Fruit fly (Drosophila melanogaster) whole organism, embryonic: ENCODE measurements around the gene CG31459.

Source experiments
- Atf3 ChIP-seq: fragments of 200-800 bp; sonication (Bioruptor generic); optimal IDR thresholded peaks from 3 replicates; lab custom pipeline; 2016; ENCODE audit warnings: missing biosample characterization, missing genetic modification characterization
- Bdp1 ChIP-seq: fragments of 200-800 bp; sonication (Bioruptor generic); optimal IDR thresholded peaks from 3 replicates; lab custom pipeline; 2016; ENCODE audit warnings: missing biosample characterization, missing genetic modification characterization
- CG10321 ChIP-seq: fragments of 200-800 bp; sonication (Bioruptor generic); IDR thresholded peaks from 2 replicates; pipeline ENCODE4 v1.3.6; 2022; ENCODE audit warnings: missing biosample characterization, missing genetic modification characterization
- CG10431 ChIP-seq: fragments of 200-800 bp; sonication (Bioruptor generic); optimal IDR thresholded peaks from 3 replicates; lab custom pipeline; 2018; ENCODE audit warnings: missing biosample characterization, mild to moderate bottlenecking, missing genetic modification characterization
- CG11560 ChIP-seq: fragments of 200-800 bp; sonication (Bioruptor generic); IDR thresholded peaks from 3 replicates; pipeline ENCODE4 v1.3.6; 2022; ENCODE audit warnings: missing biosample characterization, missing genetic modification characterization
- CG12071 ChIP-seq: fragments of 200-800 bp; sonication (Bioruptor generic); optimal IDR thresholded peaks from 3 replicates; lab custom pipeline; 2018; ENCODE audit warnings: missing biosample characterization, mild to moderate bottlenecking, missing genetic modification characterization
- CG13424 ChIP-seq: fragments of 200-800 bp; sonication (Bioruptor generic); optimal IDR thresholded peaks from 2 replicates; lab custom pipeline; 2019; ENCODE audit warnings: missing biosample characterization, mild to moderate bottlenecking, missing genetic modification characterization, moderate library complexity
- CG13775 ChIP-seq: fragments of 200-800 bp; sonication (Bioruptor generic); optimal IDR thresholded peaks from 3 replicates; lab custom pipeline; 2017; ENCODE audit warnings: missing biosample characterization, mild to moderate bottlenecking, missing genetic modification characterization
- CG15269 ChIP-seq: fragments of 200-800 bp; sonication (Bioruptor generic); optimal IDR thresholded peaks from 2 replicates; lab custom pipeline; 2018; ENCODE audit warnings: missing biosample characterization, mild to moderate bottlenecking, missing genetic modification characterization, moderate library complexity
- CG17328 ChIP-seq: fragments of 200-800 bp; sonication (Bioruptor generic); IDR thresholded peaks from 2 replicates; pipeline ENCODE4 v1.3.6; 2022; ENCODE audit warnings: missing biosample characterization, missing genetic modification characterization
- CG17568 ChIP-seq: fragments of 200-800 bp; sonication (Bioruptor generic); optimal IDR thresholded peaks from 2 replicates; lab custom pipeline; 2018; ENCODE audit warnings: missing biosample characterization, mild to moderate bottlenecking, missing genetic modification characterization, moderate library complexity
- CG1832 ChIP-seq: fragments of 200-800 bp; sonication (Bioruptor generic); optimal IDR thresholded peaks from 2 replicates; lab custom pipeline; 2017; ENCODE audit warnings: missing biosample characterization, mild to moderate bottlenecking, missing genetic modification characterization, inconsistent platforms
- CG2129 ChIP-seq: fragments of 200-800 bp; sonication (Bioruptor generic); IDR thresholded peaks from 2 replicates; pipeline ENCODE4 v1.3.6; 2022; ENCODE audit warnings: missing biosample characterization, missing genetic modification characterization; ENCODE audit not compliant: partially characterized antibody
- CG2875 ChIP-seq: fragments of 200-800 bp; sonication (Bioruptor generic); optimal IDR thresholded peaks from 2 replicates; lab custom pipeline; 2017; ENCODE audit warnings: missing biosample characterization, mild to moderate bottlenecking, missing genetic modification characterization, missing genetic modification reagents
- CG30020 ChIP-seq: fragments of 200-800 bp; optimal IDR thresholded peaks from 2 replicates; lab custom pipeline; 2019; ENCODE audit warnings: missing biosample characterization, mild to moderate bottlenecking, missing genetic modification characterization, moderate library complexity
- CG30431 ChIP-seq: fragments of 200-800 bp; sonication (Bioruptor generic); optimal IDR thresholded peaks from 2 replicates; lab custom pipeline; 2017; ENCODE audit warnings: missing biosample characterization, missing genetic modification characterization
- CG6254 ChIP-seq: fragments of 200-800 bp; sonication (Bioruptor generic); optimal IDR thresholded peaks from 3 replicates; lab custom pipeline; 2017; ENCODE audit warnings: mild to moderate bottlenecking, missing biosample characterization, missing genetic modification reagents, missing genetic modification characterization
- CG6791 ChIP-seq: fragments of 200-800 bp; sonication (Bioruptor generic); IDR thresholded peaks from 3 replicates; pipeline ENCODE4 v1.3.6; 2022; ENCODE audit warnings: missing biosample characterization, missing genetic modification characterization; ENCODE audit not compliant: partially characterized antibody
- CG6813 ChIP-seq: fragments of 200-800 bp; sonication (Bioruptor generic); optimal IDR thresholded peaks from 2 replicates; lab custom pipeline; 2017; ENCODE audit warnings: missing biosample characterization, missing genetic modification characterization, mild to moderate bottlenecking, moderate library complexity, missing genetic modification reagents
- Ets97D ChIP-seq: fragments of 200-800 bp; sonication (Bioruptor generic); optimal IDR thresholded peaks from 3 replicates; lab custom pipeline; 2016; ENCODE audit warnings: missing biosample characterization, missing genetic modification characterization
- H2.0 ChIP-seq: fragments of 200-800 bp; sonication (Bioruptor generic); IDR thresholded peaks from 2 replicates; pipeline ENCODE4 v1.3.6; 2022; ENCODE audit warnings: missing biosample characterization, missing genetic modification characterization
- HHEX ChIP-seq: fragments of 200-800 bp; sonication (Bioruptor generic); optimal IDR thresholded peaks from 3 replicates; lab custom pipeline; 2017; ENCODE audit warnings: missing biosample characterization, mild to moderate bottlenecking, missing genetic modification characterization, missing genetic modification reagents
- HmgD ChIP-seq: fragments of 200-800 bp; sonication (Bioruptor generic); optimal IDR thresholded peaks from 3 replicates; lab custom pipeline; 2016; ENCODE audit warnings: missing biosample characterization, missing genetic modification characterization
- Lhr ChIP-seq: fragments of 200-800 bp; sonication (Bioruptor generic); optimal IDR thresholded peaks from 3 replicates; lab custom pipeline; 2017; ENCODE audit warnings: mild to moderate bottlenecking, missing biosample characterization, missing genetic modification reagents, missing genetic modification characterization
- NFAT ChIP-seq: fragments of 200-800 bp; sonication (Bioruptor generic); IDR thresholded peaks from 2 replicates; pipeline ENCODE4 v1.3.6; 2022; ENCODE audit warnings: missing biosample characterization, missing genetic modification characterization
- Nf-YA ChIP-seq: fragments of 200-800 bp; sonication (Bioruptor generic); IDR thresholded peaks from 2 replicates; pipeline ENCODE4 v1.3.6; 2022; ENCODE audit warnings: missing biosample characterization, missing genetic modification characterization
- Sox102F ChIP-seq: fragments of 200-800 bp; sonication (Bioruptor generic); optimal IDR thresholded peaks from 2 replicates; lab custom pipeline; 2018; ENCODE audit warnings: missing biosample characterization, mild to moderate bottlenecking, missing genetic modification characterization, moderate library complexity
- Spps ChIP-seq: fragments of 200-800 bp; sonication (Bioruptor generic); optimal IDR thresholded peaks from 2 replicates; lab custom pipeline; 2018; ENCODE audit warnings: missing biosample characterization, mild to moderate bottlenecking, missing genetic modification characterization
- abd-A ChIP-seq: fragments of 200-800 bp; sonication (Bioruptor generic); optimal IDR thresholded peaks from 3 replicates; lab custom pipeline; 2019; ENCODE audit warnings: missing biosample characterization, mild to moderate bottlenecking, missing genetic modification characterization, moderate library complexity
- ap ChIP-seq: fragments of 200-800 bp; sonication (Bioruptor generic); IDR thresholded peaks from 2 replicates; pipeline ENCODE4 v1.3.6; 2022; ENCODE audit warnings: missing biosample characterization, missing genetic modification characterization
- da ChIP-seq: fragments of 200-800 bp; sonication (Bioruptor generic); optimal IDR thresholded peaks from 2 replicates; lab custom pipeline; 2016; ENCODE audit warnings: missing biosample characterization, missing genetic modification characterization
- ewg ChIP-seq: fragments of 200-800 bp; sonication (Bioruptor generic); optimal IDR thresholded peaks from 3 replicates; lab custom pipeline; 2017; ENCODE audit warnings: mild to moderate bottlenecking, missing biosample characterization, missing genetic modification reagents, missing genetic modification characterization
- hb ChIP-seq: fragments of 200-800 bp; sonication (Bioruptor generic); IDR thresholded peaks from 3 replicates; pipeline ENCODE4 v1.3.6; 2022; ENCODE audit warnings: missing biosample characterization, missing genetic modification characterization; ENCODE audit not compliant: partially characterized antibody
- hbn ChIP-seq: fragments of 200-800 bp; sonication (Bioruptor generic); IDR thresholded peaks from 2 replicates; pipeline ENCODE4 v1.3.6; 2022; ENCODE audit warnings: missing biosample characterization, missing genetic modification characterization; ENCODE audit not compliant: partially characterized antibody
- knrl ChIP-seq: fragments of 200-800 bp; sonication (Bioruptor generic); IDR thresholded peaks from 3 replicates; pipeline ENCODE4 v1.3.6; 2022; ENCODE audit warnings: missing biosample characterization, missing genetic modification characterization; ENCODE audit not compliant: partially characterized antibody
- lov ChIP-seq, 2 experiments: fragments of 200-800 bp in 1 of 2; fragments of >200 bp in 1 of 2; sonication (Bioruptor generic) in 1 of 2; IDR thresholded peaks in 1 of 2; optimal IDR thresholded peaks in 1 of 2; 2 replicates in 1 of 2; 3 replicates in 1 of 2; pipeline versions ENCODE4 v1.3.6 to Lab custom; 2017 to 2022; ENCODE audit warnings: missing biosample characterization in 1 of 2, missing genetic modification characterization in 1 of 2
- oc ChIP-seq: fragments of 200-800 bp; sonication (Bioruptor generic); optimal IDR thresholded peaks from 2 replicates; lab custom pipeline; 2018; ENCODE audit warnings: missing biosample characterization, mild to moderate bottlenecking, missing genetic modification characterization, moderate library complexity
- phol ChIP-seq: fragments of 200-800 bp; sonication (Bioruptor generic); optimal IDR thresholded peaks from 3 replicates; lab custom pipeline; 2018; ENCODE audit warnings: missing biosample characterization, mild to moderate bottlenecking, missing genetic modification characterization, moderate library complexity
- pzg ChIP-seq: fragments of 200-800 bp; sonication (Bioruptor generic); optimal IDR thresholded peaks from 3 replicates; lab custom pipeline; 2018; ENCODE audit warnings: missing biosample characterization, mild to moderate bottlenecking, missing genetic modification characterization, moderate library complexity
- repo ChIP-seq: fragments of 200-800 bp; sonication (Bioruptor generic); optimal IDR thresholded peaks from 2 replicates; lab custom pipeline; 2016; ENCODE audit warnings: missing biosample characterization, missing genetic modification characterization
- run ChIP-seq: fragments of 200-800 bp; sonication (Bioruptor generic); optimal IDR thresholded peaks from 3 replicates; lab custom pipeline; 2018; ENCODE audit warnings: missing biosample characterization, mild to moderate bottlenecking, missing genetic modification characterization
- sd ChIP-seq: fragments of 200-800 bp; sonication (Bioruptor generic); optimal IDR thresholded peaks from 3 replicates; lab custom pipeline; 2018; ENCODE audit warnings: missing biosample characterization, mild to moderate bottlenecking, missing genetic modification characterization, moderate library complexity
- sens ChIP-seq: fragments of 200-800 bp; sonication (Bioruptor generic); peaks from one replicate; lab custom pipeline; 2016; ENCODE audit warnings: missing biosample characterization, missing genetic modification characterization
- slbo ChIP-seq: fragments of 200-800 bp; sonication (Bioruptor generic); IDR thresholded peaks from 2 replicates; pipeline ENCODE4 v1.3.6; 2022; ENCODE audit warnings: missing biosample characterization, missing genetic modification characterization
- so ChIP-seq: fragments of 200-800 bp; sonication (Bioruptor generic); IDR thresholded peaks from 3 replicates; pipeline ENCODE4 v1.3.6; 2022; ENCODE audit warnings: missing biosample characterization, missing genetic modification characterization
- tap ChIP-seq: fragments of 200-800 bp; optimal IDR thresholded peaks from 3 replicates; lab custom pipeline; 2019; ENCODE audit warnings: missing biosample characterization, mild to moderate bottlenecking, missing genetic modification characterization, moderate library complexity
- tna ChIP-seq: fragments of 200-800 bp; sonication (Bioruptor generic); IDR thresholded peaks from 2 replicates; pipeline ENCODE4 v1.3.6; 2022; ENCODE audit warnings: missing biosample characterization, missing genetic modification characterization; ENCODE audit not compliant: partially characterized antibody
- yki ChIP-seq: fragments of >200 bp; optimal IDR thresholded peaks from 3 replicates; lab custom pipeline; 2018
- z ChIP-seq: fragments of 200-800 bp; sonication (Bioruptor generic); IDR thresholded peaks from 3 replicates; pipeline ENCODE4 v1.3.6; 2022; ENCODE audit warnings: missing biosample characterization, missing genetic modification characterization
- zen ChIP-seq: fragments of 200-800 bp; sonication (Bioruptor generic); optimal IDR thresholded peaks from 3 replicates; lab custom pipeline; 2018; ENCODE audit warnings: missing biosample characterization, mild to moderate bottlenecking, missing genetic modification characterization, moderate library complexity

The CG31459 gene

dm6 chr3R:19802508-19802907 lies 38.1 kb upstream of the CG31459 start (continued):
- TF ChIP-seq CG2129 (GFP tag; lab: Robert Waterston, UW) (0 out of 2 replicates have a peak, but pooled peaks have one; percentile 19), hb (GFP tag; lab: Robert Waterston, UW) (peak; percentile 74), tna (peak; percentile 83), Ets97D (GFP tag; lab: Kevin White, UChicago) (no peak), HHEX (GFP tag; lab: Kevin White, UChicago) (no peak), CG6791 (GFP tag; lab: Robert Waterston, UW) (peak; percentile 90), CG30020 (tag; lab: Kevin White, UChicago) (no peak), CG11560 (no peak), zen (tag; lab: Kevin White, UChicago) (no peak), Spps (tag; lab: Kevin White, UChicago) (no peak), H2.0 (no peak), CG2875 (no peak), ap (GFP tag; lab: Robert Waterston, UW) (no peak), CG17328 (GFP tag; lab: Robert Waterston, UW) (peak; percentile 44; the same call in 1 of the 2 replicates), Atf3 (GFP tag; lab: Kevin White, UChicago) (no peak), sens (GFP tag; lab: Kevin White, UChicago) (peak; percentile 73), CG1832 (GFP tag; lab: Kevin White, UChicago) (peak; percentile 13), CG6254 (GFP tag; lab: Kevin White, UChicago) (no peak), CG12071 (GFP tag; lab: Kevin White, UChicago) (no peak), abd-A (tag; lab: Kevin White, UChicago) (no peak), da (GFP tag; lab: Kevin White, UChicago) (no peak), knrl (GFP tag; lab: Robert Waterston, UW) (peak; percentile 62; the same call in 2 of the 3 replicates), CG10431 (GFP tag; lab: Kevin White, UChicago) (no peak), phol (no peak), Nf-YA (GFP tag; lab: Robert Waterston, UW) (no peak), yki (lab: Kevin White, UChicago) (no peak), slbo (GFP tag; lab: Robert Waterston, UW) (no peak), NFAT (GFP tag; lab: Robert Waterston, UW) (no peak), so (peak; percentile 57; the same call in 1 of the 3 replicates), CG10321 (0 out of 2 replicates have a peak, but pooled peaks have one; percentile 20), hbn (GFP tag; lab: Robert Waterston, UW) (0 out of 2 replicates have a peak, but pooled peaks have one; percentile 18), z (GFP tag; lab: Robert Waterston, UW) (no peak), CG13424 (tag; lab: Kevin White, UChicago) (no peak), CG13775 (GFP tag; lab: Kevin White, UChicago) (no peak), repo (GFP tag; lab: Kevin White, UChicago) (no peak), pzg (GFP tag; lab: Kevin White, UChicago) (no peak), Bdp1 (GFP tag; lab: Kevin White, UChicago) (peak; percentile 99)

dm6 chr3R:19803539-19803938 lies 37.1 kb upstream of the CG31459 start:
- TF ChIP-seq CG30431 (no peak), Sox102F (peak; percentile 32), CG11560 (no peak), Lhr (GFP tag; lab: Kevin White, UChicago) (no peak), CG15269 (peak; percentile 8), ewg (GFP tag; lab: Kevin White, UChicago) (no peak), CG17568 (GFP tag; lab: Kevin White, UChicago) (no peak), HmgD (GFP tag; lab: Kevin White, UChicago) (no peak), run (tag; lab: Kevin White, UChicago) (peak; percentile 95), lov (optimal IDR thresholded peaks at IDR 0.05; lab: Kevin White, UChicago) (no peak), lov (GFP tag; IDR thresholded peaks at IDR 0.05; lab: Robert Waterston, UW) (no peak), abd-A (tag; lab: Kevin White, UChicago) (peak; percentile 87), tap (no peak), CG6813 (GFP tag; lab: Kevin White, UChicago) (no peak), oc (tag; lab: Kevin White, UChicago) (peak; percentile 56), sd (tag; lab: Kevin White, UChicago) (peak; percentile 90)
